Fruit fly (Drosophila melanogaster): ENCODE data around the gene CG32655.

Gene CG32655

dm6 chrX:12258928-12259327 is 23.3 kb upstream of the CG32655 start (continued):
- TF ChIP-seq CG10274 (GFP tag; optimal IDR thresholded peaks at IDR 0.05), result no peak
- no peak for TF ChIP-seq Poxn (GFP tag; IDR thresholded peaks at IDR 0.05)
- peak; percentile 29 for TF ChIP-seq dmrt99B (tag; optimal IDR thresholded peaks at IDR 0.05)
- no peak for TF ChIP-seq bcd (GFP tag; optimal IDR thresholded peaks at IDR 0.05)
- TF ChIP-seq CG10209 (GFP tag; optimal IDR thresholded peaks at IDR 0.05), result no peak
- TF ChIP-seq dimm (GFP tag; IDR thresholded peaks at IDR 0.05), result no peak
- TF ChIP-seq Eip74EF (GFP tag; optimal IDR thresholded peaks at IDR 0.05), result no peak
- TF ChIP-seq CG15514 (GFP tag; optimal IDR thresholded peaks at IDR 0.05), result no peak
- no peak for TF ChIP-seq HLH54F (GFP tag; optimal IDR thresholded peaks at IDR 0.05)
- TF ChIP-seq Hsf (GFP tag; optimal IDR thresholded peaks at IDR 0.05), result peak; percentile 20
- peak; percentile 71 for TF ChIP-seq sens (GFP tag)
- TF ChIP-seq ro (GFP tag; IDR thresholded peaks at IDR 0.05), result no peak
- peak; percentile 65 for TF ChIP-seq Med (GFP tag)
- TF ChIP-seq CG13424 (tag; optimal IDR thresholded peaks at IDR 0.05), result peak; percentile 8
- no peak for TF ChIP-seq CG9817 (tag; optimal IDR thresholded peaks at IDR 0.05)
- no peak for TF ChIP-seq CG11560 (tag; IDR thresholded peaks at IDR 0.05)
- TF ChIP-seq tna (GFP tag; IDR thresholded peaks at IDR 0.05; ENCODE audit: partially characterized antibody), result no peak
- TF ChIP-seq az2 (GFP tag; optimal IDR thresholded peaks at IDR 0.05), result peak; percentile 3
- TF ChIP-seq CG14965 (GFP tag; optimal IDR thresholded peaks at IDR 0.05; ENCODE audit: borderline replicate concordance), result no peak
- TF ChIP-seq CG32772 (GFP tag; IDR thresholded peaks at IDR 0.05), result no peak
- TF ChIP-seq row (GFP tag; IDR thresholded peaks at IDR 0.05), result peak; percentile 43; the same call in 2 of the 3 replicates
- TF ChIP-seq Mrtf (GFP tag; IDR thresholded peaks at IDR 0.05), result no peak
- no peak for TF ChIP-seq CG5245 (GFP tag; optimal IDR thresholded peaks at IDR 0.05)
- TF ChIP-seq CG13123 (GFP tag; optimal IDR thresholded peaks at IDR 0.05), result no peak
- TF ChIP-seq nau (GFP tag; optimal IDR thresholded peaks at IDR 0.05), result no peak
- no peak for TF ChIP-seq cwo (GFP tag; optimal IDR thresholded peaks at IDR 0.05)
- no peak for TF ChIP-seq Ada2b (GFP tag; IDR thresholded peaks at IDR 0.05)
- no peak for TF ChIP-seq CG14050 (GFP tag; IDR thresholded peaks at IDR 0.05)
- no peak for TF ChIP-seq Xrp1 (GFP tag; IDR thresholded peaks at IDR 0.05)
- TF ChIP-seq bsh (GFP tag; optimal IDR thresholded peaks at IDR 0.05), result peak in 1 of 2 experiments; percentile 23
- peak; percentile 15 for TF ChIP-seq sqz (GFP tag; optimal IDR thresholded peaks at IDR 0.05)
- no peak for TF ChIP-seq CG6765 (GFP tag; optimal IDR thresholded peaks at IDR 0.05)
- no peak for TF ChIP-seq tap (tag; optimal IDR thresholded peaks at IDR 0.05)
- no peak for TF ChIP-seq CG18764 (GFP tag; optimal IDR thresholded peaks at IDR 0.05)
- no peak for TF ChIP-seq PHDP (tag; optimal IDR thresholded peaks at IDR 0.05)
- no peak for TF ChIP-seq bowl (GFP tag; IDR thresholded peaks at IDR 0.05)
- TF ChIP-seq HHEX (GFP tag; optimal IDR thresholded peaks at IDR 0.05), result no peak
- no peak for TF ChIP-seq CG5180 (GFP tag; optimal IDR thresholded peaks at IDR 0.05)
- no peak for TF ChIP-seq CG30431 (GFP tag; optimal IDR thresholded peaks at IDR 0.05)
- no peak for TF ChIP-seq Dip2 (GFP tag; IDR thresholded peaks at IDR 0.05)
- peak; percentile 11 for TF ChIP-seq CG12391 (tag; optimal IDR thresholded peaks at IDR 0.05)
- no peak for TF ChIP-seq CG11093 (GFP tag; IDR thresholded peaks at IDR 0.05)
- no peak for TF ChIP-seq Asciz (GFP tag; optimal IDR thresholded peaks at IDR 0.05)
- no peak for TF ChIP-seq CG11723 (GFP tag; optimal IDR thresholded peaks at IDR 0.05)
- peak; percentile 24 for TF ChIP-seq CG11504 (tag; optimal IDR thresholded peaks at IDR 0.05)

Measured in whole organism, embryonic.